Worm (Caenorhabditis elegans) whole organism, early embryonic: ENCODE results near the gene K09C4.4.

Experiments used
- B0310.2 ChIP-seq: sonication (generic microtip); optimal IDR thresholded peaks from 2 replicates; lab custom pipeline; 2016; ENCODE audit warnings: mild to moderate bottlenecking, missing genetic modification characterization, missing compliant biosample characterization
- F13C5.2 ChIP-seq: sonication (generic microtip); optimal IDR thresholded peaks from 2 replicates; lab custom pipeline; 2017; ENCODE audit warnings: mild to moderate bottlenecking, missing genetic modification characterization, inconsistent platforms, missing compliant biosample characterization
- aly-1 ChIP-seq: sonication (generic microtip); optimal IDR thresholded peaks from 2 replicates; lab custom pipeline; 2016; ENCODE audit warnings: missing genetic modification characterization, missing compliant biosample characterization
- ama-1 ChIP-seq: fragments of 150-350 bp; optimal IDR thresholded peaks from 2 replicates; lab custom pipeline; 2014
- flt-1 ChIP-seq: fragments of 200-800 bp; sonication (Bioruptor generic); IDR thresholded peaks from 2 replicates; pipeline ENCODE4 v1.3.6; 2022; ENCODE audit warnings: missing genetic modification characterization, missing compliant biosample characterization
- hmbx-1 ChIP-seq: sonication (generic microtip); optimal IDR thresholded peaks from 2 replicates; lab custom pipeline; 2016; ENCODE audit warnings: mild to moderate bottlenecking, missing genetic modification characterization, missing compliant biosample characterization
- hnd-1 ChIP-seq: sonication (generic microtip); optimal IDR thresholded peaks from 2 replicates; lab custom pipeline; 2016; ENCODE audit warnings: missing genetic modification characterization, missing compliant biosample characterization

DNA sequence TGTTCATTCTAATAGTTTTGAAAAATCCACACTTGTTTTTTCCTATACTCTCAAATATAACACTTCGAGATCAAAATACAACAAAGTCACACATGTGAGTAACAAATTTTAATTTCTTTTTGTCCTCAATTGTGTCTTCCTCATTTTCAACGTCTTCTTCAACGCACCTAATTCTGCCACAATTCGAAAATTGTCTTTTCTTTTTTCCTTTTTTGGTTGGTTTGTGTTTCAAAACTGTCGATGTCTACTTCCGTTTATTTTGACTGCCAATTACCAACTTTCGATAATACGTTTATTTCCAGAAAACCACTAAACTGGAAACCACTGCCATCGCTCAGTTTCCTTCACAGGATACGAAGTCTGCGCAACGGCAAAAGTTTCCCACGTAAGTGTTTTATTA lies 43.5 kb downstream of the K09C4.4 start, which contains the start of gene F11D5.1:
- TF ChIP-seq aly-1 (no peak), ama-1 (lab: Kevin White, UChicago) (no peak), F13C5.2 (tag; lab: Kevin White, UChicago) (no peak), hnd-1 (tag; lab: Kevin White, UChicago) (no peak), flt-1 (GFP tag; lab: Robert Waterston, UW) (no peak), B0310.2 (tag; lab: Kevin White, UChicago) (no peak), hmbx-1 (tag; lab: Kevin White, UChicago) (no peak)
